Fruit fly (Drosophila melanogaster) whole organism, embryonic: ENCODE results near the gene tai.

Experiments used
- Atf6 ChIP-seq: fragments of 200-800 bp; sonication (Bioruptor generic); IDR thresholded peaks from 2 replicates; pipeline ENCODE4 v1.3.6; 2022; ENCODE audit warnings: missing biosample characterization, missing genetic modification characterization
- CG10274 ChIP-seq: fragments of 200-800 bp; sonication (Bioruptor generic); optimal IDR thresholded peaks from 3 replicates; lab custom pipeline; 2017; ENCODE audit warnings: missing biosample characterization, mild to moderate bottlenecking, missing genetic modification characterization
- CG12236 ChIP-seq: fragments of 200-800 bp; sonication (Bioruptor generic); optimal IDR thresholded peaks from 2 replicates; lab custom pipeline; 2016; ENCODE audit warnings: missing biosample characterization, missing genetic modification characterization
- CG12659 ChIP-seq: fragments of 200-800 bp; sonication (Bioruptor generic); optimal IDR thresholded peaks from 3 replicates; lab custom pipeline; 2017; ENCODE audit warnings: mild to moderate bottlenecking, missing biosample characterization, missing genetic modification reagents, missing genetic modification characterization
- CG13123 ChIP-seq: fragments of 200-800 bp; sonication (Bioruptor generic); optimal IDR thresholded peaks from 2 replicates; lab custom pipeline; 2016; ENCODE audit warnings: missing biosample characterization, missing genetic modification characterization
- CG14050 ChIP-seq: fragments of 200-800 bp; sonication (Bioruptor generic); IDR thresholded peaks from 3 replicates; pipeline ENCODE4 v1.3.6; 2022; ENCODE audit warnings: missing biosample characterization, missing genetic modification characterization
- CG15479 ChIP-seq: fragments of 200-800 bp; sonication (Bioruptor generic); optimal IDR thresholded peaks from 3 replicates; lab custom pipeline; 2019; ENCODE audit warnings: missing biosample characterization, mild to moderate bottlenecking, missing genetic modification characterization, moderate library complexity
- CG17359 ChIP-seq: fragments of 200-800 bp; sonication (Bioruptor generic); optimal IDR thresholded peaks from 3 replicates; lab custom pipeline; 2018; ENCODE audit warnings: missing biosample characterization, mild to moderate bottlenecking, missing genetic modification characterization, moderate library complexity
- CG17385 ChIP-seq: fragments of 200-800 bp; sonication (Bioruptor generic); optimal IDR thresholded peaks from 3 replicates; lab custom pipeline; 2018; ENCODE audit warnings: missing biosample characterization, mild to moderate bottlenecking, missing genetic modification characterization
- CG17912 ChIP-seq: fragments of 200-800 bp; sonication (Bioruptor generic); optimal IDR thresholded peaks from 2 replicates; lab custom pipeline; 2018; ENCODE audit warnings: missing biosample characterization, mild to moderate bottlenecking, missing genetic modification characterization
- CG18262 ChIP-seq: fragments of 200-800 bp; optimal IDR thresholded peaks from 3 replicates; lab custom pipeline; 2019; ENCODE audit warnings: missing biosample characterization, mild to moderate bottlenecking, missing genetic modification characterization, moderate library complexity
- CG1832 ChIP-seq: fragments of 200-800 bp; sonication (Bioruptor generic); optimal IDR thresholded peaks from 2 replicates; lab custom pipeline; 2017; ENCODE audit warnings: missing biosample characterization, mild to moderate bottlenecking, missing genetic modification characterization, inconsistent platforms
- CG33213 ChIP-seq: fragments of 200-800 bp; sonication (Bioruptor generic); optimal IDR thresholded peaks from 3 replicates; lab custom pipeline; 2016; ENCODE audit warnings: missing biosample characterization, missing genetic modification characterization
- CG3995 ChIP-seq: fragments of 200-800 bp; sonication (Bioruptor generic); optimal IDR thresholded peaks from 3 replicates; lab custom pipeline; 2016; ENCODE audit warnings: missing biosample characterization, missing genetic modification characterization
- CG4360 ChIP-seq: fragments of 200-800 bp; sonication (Bioruptor generic); IDR thresholded peaks from 2 replicates; pipeline ENCODE4 v1.3.6; 2022; ENCODE audit warnings: missing biosample characterization, missing genetic modification characterization
- CG6254 ChIP-seq: fragments of 200-800 bp; sonication (Bioruptor generic); optimal IDR thresholded peaks from 3 replicates; lab custom pipeline; 2017; ENCODE audit warnings: mild to moderate bottlenecking, missing biosample characterization, missing genetic modification reagents, missing genetic modification characterization
- CG8281 ChIP-seq: fragments of 200-800 bp; sonication (Bioruptor generic); optimal IDR thresholded peaks from 2 replicates; lab custom pipeline; 2018; ENCODE audit warnings: missing biosample characterization, mild to moderate bottlenecking, missing genetic modification characterization, moderate library complexity
- CG8290 ChIP-seq, 3 experiments: fragments of 200-800 bp; sonication (Bioruptor generic); optimal IDR thresholded peaks; 2 replicates each; lab custom pipeline; 2016 to 2019; ENCODE audit warnings: missing biosample characterization in 3 of 3, missing genetic modification characterization in 3 of 3, mild to moderate bottlenecking in 2 of 3, moderate library complexity in 1 of 3
- CG8765 ChIP-seq: fragments of 200-800 bp; sonication (Bioruptor generic); IDR thresholded peaks from 2 replicates; pipeline ENCODE4 v1.3.6; 2022; ENCODE audit warnings: missing biosample characterization, missing genetic modification characterization
- CG8924 ChIP-seq: fragments of 200-800 bp; optimal IDR thresholded peaks from 3 replicates; lab custom pipeline; 2019; ENCODE audit warnings: missing biosample characterization, mild to moderate bottlenecking, missing genetic modification characterization, moderate library complexity
- CG9727 ChIP-seq: fragments of 200-800 bp; sonication (Bioruptor generic); optimal IDR thresholded peaks from 3 replicates; lab custom pipeline; 2017; ENCODE audit warnings: missing biosample characterization, mild to moderate bottlenecking, missing genetic modification characterization
- CG9797 ChIP-seq: fragments of 200-800 bp; sonication (Bioruptor generic); optimal IDR thresholded peaks from 3 replicates; lab custom pipeline; 2018; ENCODE audit warnings: missing biosample characterization, mild to moderate bottlenecking, missing genetic modification characterization
- CG9817 ChIP-seq: fragments of 200-800 bp; sonication (Bioruptor generic); optimal IDR thresholded peaks from 2 replicates; lab custom pipeline; 2018; ENCODE audit warnings: missing biosample characterization, mild to moderate bottlenecking, missing genetic modification characterization, moderate library complexity
- CG9876 ChIP-seq: fragments of 200-800 bp; sonication (Bioruptor generic); optimal IDR thresholded peaks from 2 replicates; lab custom pipeline; 2016; ENCODE audit warnings: missing biosample characterization, missing genetic modification characterization
- CTCF ChIP-seq: fragments of 200-800 bp; sonication (Bioruptor generic); optimal IDR thresholded peaks from 2 replicates; lab custom pipeline; 2017; ENCODE audit warnings: missing biosample characterization, mild to moderate bottlenecking, missing genetic modification characterization, moderate library complexity
- D19A ChIP-seq: fragments of 200-800 bp; optimal IDR thresholded peaks from 3 replicates; lab custom pipeline; 2019; ENCODE audit warnings: missing biosample characterization, mild to moderate bottlenecking, missing genetic modification characterization, moderate library complexity
- E2f1 ChIP-seq: fragments of 200-800 bp; sonication (Bioruptor generic); IDR thresholded peaks from 2 replicates; pipeline ENCODE4 v1.3.6; 2022; ENCODE audit warnings: missing biosample characterization, missing genetic modification characterization
- H2.0 ChIP-seq: fragments of 200-800 bp; sonication (Bioruptor generic); IDR thresholded peaks from 2 replicates; pipeline ENCODE4 v1.3.6; 2022; ENCODE audit warnings: missing biosample characterization, missing genetic modification characterization
- HLH3B ChIP-seq: fragments of 200-800 bp; sonication (Bioruptor generic); IDR thresholded peaks from 2 replicates; pipeline ENCODE4 v1.3.6; 2022; ENCODE audit warnings: missing biosample characterization, missing genetic modification characterization
- HLH54F ChIP-seq: fragments of 200-800 bp; sonication (Bioruptor generic); optimal IDR thresholded peaks from 3 replicates; lab custom pipeline; 2016; ENCODE audit warnings: missing biosample characterization, missing genetic modification characterization
- HmgZ ChIP-seq: fragments of 200-800 bp; sonication (Bioruptor generic); optimal IDR thresholded peaks from 2 replicates; lab custom pipeline; 2018; ENCODE audit warnings: missing biosample characterization, mild to moderate bottlenecking, missing genetic modification characterization
- Hsf ChIP-seq: fragments of 200-800 bp; sonication (Bioruptor generic); optimal IDR thresholded peaks from 3 replicates; lab custom pipeline; 2016; ENCODE audit warnings: missing biosample characterization, missing genetic modification characterization
- Meics ChIP-seq: fragments of 200-800 bp; sonication (Bioruptor generic); optimal IDR thresholded peaks from 2 replicates; lab custom pipeline; 2017; ENCODE audit warnings: missing biosample characterization, mild to moderate bottlenecking, missing genetic modification characterization
- Nf-YB ChIP-seq: fragments of 200-800 bp; sonication (Bioruptor generic); optimal IDR thresholded peaks from 3 replicates; lab custom pipeline; 2019; ENCODE audit warnings: missing biosample characterization, mild to moderate bottlenecking, missing genetic modification characterization, moderate library complexity
- Rx ChIP-seq: fragments of 200-800 bp; sonication (Bioruptor generic); IDR thresholded peaks from 2 replicates; pipeline ENCODE4 v1.3.6; 2022; ENCODE audit warnings: missing biosample characterization, missing genetic modification characterization
- Tbp ChIP-seq: fragments of >200 bp; optimal IDR thresholded peaks from 2 replicates; lab custom pipeline; 2018; ENCODE audit warnings: missing biosample characterization, missing genetic modification characterization
- ase ChIP-seq: fragments of 200-800 bp; sonication (Bioruptor generic); IDR thresholded peaks from 3 replicates; pipeline ENCODE4 v1.3.6; 2022; ENCODE audit warnings: missing biosample characterization, missing genetic modification characterization
- ash1 ChIP-seq: fragments of 200-800 bp; sonication (Bioruptor generic); optimal IDR thresholded peaks from 2 replicates; lab custom pipeline; 2018; ENCODE audit warnings: missing biosample characterization, mild to moderate bottlenecking, missing genetic modification characterization
- br ChIP-seq: fragments of >200 bp; optimal IDR thresholded peaks from 2 replicates; lab custom pipeline; 2017
- croc ChIP-seq: fragments of 200-800 bp; sonication (Bioruptor generic); conservative IDR thresholded peaks from 3 replicates; pipeline ENCODE4 v1.3.6; 2022; ENCODE audit warnings: missing biosample characterization, missing genetic modification characterization
- dm ChIP-seq: fragments of 200-800 bp; sonication (Bioruptor generic); optimal IDR thresholded peaks from 3 replicates; lab custom pipeline; 2016; ENCODE audit warnings: missing biosample characterization, missing genetic modification characterization
- dmrt11E ChIP-seq: fragments of 200-800 bp; sonication (Bioruptor generic); optimal IDR thresholded peaks from 3 replicates; lab custom pipeline; 2018; ENCODE audit warnings: missing biosample characterization, mild to moderate bottlenecking, missing genetic modification characterization, moderate library complexity
- dpn ChIP-seq, 2 experiments: fragments of 200-800 bp; sonication (Bioruptor generic); optimal IDR thresholded peaks; 3 replicates each; lab custom pipeline; 2016; ENCODE audit warnings: missing biosample characterization in 2 of 2, missing genetic modification characterization in 2 of 2
- gt ChIP-seq: fragments of 200-800 bp; sonication (Bioruptor generic); IDR thresholded peaks from 2 replicates; pipeline ENCODE4 v1.3.6; 2022; ENCODE audit warnings: missing biosample characterization, missing genetic modification characterization
- hkb ChIP-seq, 2 experiments: fragments of 200-800 bp in 1 of 2; fragments of >200 bp in 1 of 2; sonication (Bioruptor generic) in 1 of 2; IDR thresholded peaks in 1 of 2; optimal IDR thresholded peaks in 1 of 2; 2 replicates each; pipeline versions ENCODE4 v1.3.6 to Lab custom; 2017 to 2022; ENCODE audit warnings: missing biosample characterization in 1 of 2, missing genetic modification characterization in 1 of 2
- hth ChIP-seq: fragments of >200 bp; optimal IDR thresholded peaks from 2 replicates; lab custom pipeline; 2017; ENCODE audit warnings: inconsistent platforms
- jumu ChIP-seq: fragments of 200-800 bp; sonication (Bioruptor generic); optimal IDR thresholded peaks from 3 replicates; lab custom pipeline; 2016; ENCODE audit warnings: missing biosample characterization, missing genetic modification characterization
- kni ChIP-seq: fragments of 200-800 bp; sonication (Bioruptor generic); optimal IDR thresholded peaks from 3 replicates; lab custom pipeline; 2017; ENCODE audit warnings: mild to moderate bottlenecking, missing biosample characterization, missing genetic modification reagents, missing genetic modification characterization
- knrl ChIP-seq: fragments of 200-800 bp; sonication (Bioruptor generic); IDR thresholded peaks from 3 replicates; pipeline ENCODE4 v1.3.6; 2022; ENCODE audit warnings: missing biosample characterization, missing genetic modification characterization; ENCODE audit not compliant: partially characterized antibody
- lola ChIP-seq, 3 experiments: fragments of >200 bp in 2 of 3; fragments of 200-800 bp in 1 of 3; sonication (Bioruptor generic) in 1 of 3; optimal IDR thresholded peaks; 2 replicates each; lab custom pipeline; 2017 to 2019; ENCODE audit warnings: missing biosample characterization in 3 of 3, missing genetic modification characterization in 3 of 3, mild to moderate bottlenecking in 1 of 3, moderate library complexity in 1 of 3
- pnt ChIP-seq: fragments of 200-800 bp; sonication (Bioruptor generic); optimal IDR thresholded peaks from 3 replicates; lab custom pipeline; 2016; ENCODE audit warnings: missing biosample characterization, missing genetic modification characterization
- tin ChIP-seq: fragments of 200-800 bp; sonication (Bioruptor generic); optimal IDR thresholded peaks from 3 replicates; lab custom pipeline; 2016; ENCODE audit warnings: missing biosample characterization, missing genetic modification characterization

Gene tai

dm6 chr2L:9205133-9205615 lies 38.6 kb downstream of the tai start (continued):
- TF ChIP-seq CG3995 (GFP tag; lab: Kevin White, UChicago) (no peak), CG15479 (GFP tag; lab: Kevin White, UChicago) (no peak), Rx (no peak), CG8281 (tag; lab: Kevin White, UChicago) (no peak), CG13123 (GFP tag; lab: Kevin White, UChicago) (no peak), dm (GFP tag; lab: Kevin White, UChicago) (no peak), br (no peak), CG17359 (tag; lab: Kevin White, UChicago) (no peak), CG9797 (GFP tag; lab: Kevin White, UChicago) (no peak), ash1 (GFP tag; lab: Kevin White, UChicago) (no peak), ase (GFP tag; lab: Robert Waterston, UW) (no peak), Nf-YB (no peak), CG12236 (GFP tag; lab: Kevin White, UChicago) (no peak), dpn (GFP tag; optimal IDR thresholded peaks at IDR 0.05; lab: Kevin White, UChicago) (no peak), CG4360 (GFP tag; lab: Robert Waterston, UW) (peak; percentile 79), Tbp (no peak), dmrt11E (tag; lab: Kevin White, UChicago) (no peak), jumu (no peak), gt (GFP tag; lab: Robert Waterston, UW) (no peak), CG17385 (GFP tag; lab: Kevin White, UChicago) (peak; percentile 64), CG8765 (peak; percentile 92; the same call in 1 of the 2 replicates), knrl (no peak), HmgZ (tag; lab: Kevin White, UChicago) (peak; percentile 64), pnt (GFP tag; lab: Kevin White, UChicago) (no peak), CG18262 (tag; lab: Kevin White, UChicago) (no peak), CG33213 (no peak), HLH3B (peak; percentile 39; the same call in 1 of the 2 replicates), E2f1 (GFP tag; lab: Robert Waterston, UW) (no peak), Hsf (GFP tag; lab: Kevin White, UChicago) (no peak), CG9817 (no peak), CG8290 (GFP tag; optimal IDR thresholded peaks at IDR 0.05; lab: Kevin White, UChicago) (no peak), CG8290 (tag; optimal IDR thresholded peaks at IDR 0.05; lab: Kevin White, UChicago) (peak in 1 of 2 experiments; percentile 36), CG14050 (GFP tag; lab: Robert Waterston, UW) (no peak), hkb (optimal IDR thresholded peaks at IDR 0.05; lab: Kevin White, UChicago) (no peak), hkb (GFP tag; IDR thresholded peaks at IDR 0.05; lab: Robert Waterston, UW) (peak; percentile 32; the same call in 1 of the 2 replicates), H2.0 (GFP tag; lab: Robert Waterston, UW) (no peak), CG9876 (GFP tag; lab: Kevin White, UChicago) (no peak), kni (GFP tag; lab: Kevin White, UChicago) (peak; percentile 77), Atf6 (GFP tag; lab: Robert Waterston, UW) (peak; percentile 82), HLH54F (GFP tag; lab: Kevin White, UChicago) (no peak), CG12659 (no peak), D19A (tag; lab: Kevin White, UChicago) (no peak), CG8924 (tag; lab: Kevin White, UChicago) (no peak), Meics (GFP tag; lab: Kevin White, UChicago) (no peak), CG6254 (GFP tag; lab: Kevin White, UChicago) (no peak), croc (GFP tag; lab: Robert Waterston, UW) (no peak), CG10274 (no peak), CG17912 (GFP tag; lab: Kevin White, UChicago) (no peak), CG1832 (no peak), CTCF (GFP tag; lab: Kevin White, UChicago) (no peak), tin (GFP tag; lab: Kevin White, UChicago) (no peak), hth (lab: Kevin White, UChicago) (no peak), lola (GFP tag; optimal IDR thresholded peaks at IDR 0.05; lab: Kevin White, UChicago) (no peak), CG9727 (GFP tag; lab: Kevin White, UChicago) (no peak)
